Worm (Caenorhabditis elegans) whole organism, L3 larva: ENCODE data around the gene cnc-5.

ENCODE experiments used
- ceh-16 ChIP-seq: sonication (generic microtip); optimal IDR thresholded peaks from 2 replicates; lab custom pipeline; 2017; ENCODE audit warnings: missing biosample characterization, missing genetic modification characterization
- ceh-82 ChIP-seq: fragments of 150-350 bp; optimal IDR thresholded peaks from 2 replicates; lab custom pipeline; 2014; ENCODE audit warnings: missing biosample characterization, missing genetic modification characterization
- elt-3 ChIP-seq, 3 experiments: fragments of 150-350 bp in 1 of 3; sonication (generic microtip) in 2 of 3; optimal IDR thresholded peaks; 2 replicates in 2 of 3; 4 replicates in 1 of 3; lab custom pipeline; 2014 to 2017; ENCODE audit warnings: missing biosample characterization in 3 of 3, missing genetic modification characterization in 3 of 3
- jun-1 ChIP-seq: fragments of 150-350 bp; optimal IDR thresholded peaks from 2 replicates; lab custom pipeline; 2014; ENCODE audit warnings: missing biosample characterization, missing genetic modification reagents, missing genetic modification characterization
- lin-39 ChIP-seq: fragments of 150-350 bp; optimal IDR thresholded peaks from 2 replicates; lab custom pipeline; 2018; ENCODE audit warnings: missing biosample characterization, missing genetic modification reagents, missing genetic modification characterization
- mdl-1 ChIP-seq: fragments of 150-350 bp; optimal IDR thresholded peaks from 2 replicates; lab custom pipeline; 2014; ENCODE audit warnings: missing biosample characterization, missing genetic modification characterization
- nhr-11 ChIP-seq: fragments of 150-350 bp; optimal IDR thresholded peaks from 2 replicates; lab custom pipeline; 2014; ENCODE audit warnings: missing biosample characterization, missing genetic modification characterization
- nhr-28 ChIP-seq: fragments of 150-350 bp; optimal IDR thresholded peaks from 2 replicates; lab custom pipeline; 2014; ENCODE audit warnings: missing biosample characterization, missing genetic modification characterization
- unc-39 ChIP-seq: sonication (generic microtip); optimal IDR thresholded peaks from 4 replicates; lab custom pipeline; 2017; ENCODE audit warnings: missing biosample characterization, missing genetic modification characterization
- ztf-11 ChIP-seq: fragments of 150-350 bp; optimal IDR thresholded peaks from 2 replicates; lab custom pipeline; 2014; ENCODE audit warnings: missing biosample characterization, missing genetic modification characterization
- ztf-4 ChIP-seq: fragments of 150-350 bp; optimal IDR thresholded peaks from 2 replicates; lab custom pipeline; 2014; ENCODE audit warnings: missing biosample characterization, missing genetic modification characterization

- TF ChIP-seq ztf-4 (tag; lab: Kevin White, UChicago) (no peak), nhr-11 (tag; lab: Kevin White, UChicago) (no peak), elt-3 (tag; optimal IDR thresholded peaks at IDR 0.05; lab: Kevin White, UChicago) (no peak), mdl-1 (tag; lab: Kevin White, UChicago) (no peak), nhr-28 (tag; lab: Kevin White, UChicago) (no peak), jun-1 (tag; lab: Kevin White, UChicago) (no peak), ceh-82 (tag; lab: Kevin White, UChicago) (no peak), ztf-11 (no peak), lin-39 (tag; lab: Kevin White, UChicago) (no peak), unc-39 (tag; lab: Kevin White, UChicago) (no peak), ceh-16 (no peak)
These were observed 2.5 kb downstream of the cnc-5 start, which contains the start of gene cnc-3 for ce11 chrV:1447724-1448123.
